Fruit fly (Drosophila melanogaster) whole organism, embryonic: ENCODE data around the gene nbs.
A peak's percentile ranks its signal among the peaks of the same experiment; 100 is the strongest.

Source experiments
- Atf6 ChIP-seq: fragments of 200-800 bp; sonication (Bioruptor generic); IDR thresholded peaks from 2 replicates; pipeline ENCODE4 v1.3.6; 2022; ENCODE audit warnings: missing biosample characterization, missing genetic modification characterization
- C15 ChIP-seq: fragments of 200-800 bp; sonication (Bioruptor generic); IDR thresholded peaks from 3 replicates; pipeline ENCODE4 v1.3.6; 2022; ENCODE audit warnings: missing biosample characterization, missing genetic modification characterization
- CG10431 ChIP-seq: fragments of 200-800 bp; sonication (Bioruptor generic); optimal IDR thresholded peaks from 3 replicates; lab custom pipeline; 2018; ENCODE audit warnings: missing biosample characterization, mild to moderate bottlenecking, missing genetic modification characterization
- CG11504 ChIP-seq: fragments of 200-800 bp; sonication (Bioruptor generic); optimal IDR thresholded peaks from 3 replicates; lab custom pipeline; 2019; ENCODE audit warnings: missing biosample characterization, mild to moderate bottlenecking, missing genetic modification characterization, moderate library complexity
- CG12071 ChIP-seq: fragments of 200-800 bp; sonication (Bioruptor generic); optimal IDR thresholded peaks from 3 replicates; lab custom pipeline; 2018; ENCODE audit warnings: missing biosample characterization, mild to moderate bottlenecking, missing genetic modification characterization
- CG13894 ChIP-seq: fragments of 200-800 bp; sonication (Bioruptor generic); optimal IDR thresholded peaks from 3 replicates; lab custom pipeline; 2018; ENCODE audit warnings: missing biosample characterization, mild to moderate bottlenecking, missing genetic modification characterization, moderate library complexity
- CG14050 ChIP-seq: fragments of 200-800 bp; sonication (Bioruptor generic); IDR thresholded peaks from 3 replicates; pipeline ENCODE4 v1.3.6; 2022; ENCODE audit warnings: missing biosample characterization, missing genetic modification characterization
- CG1603 ChIP-seq: fragments of 200-800 bp; sonication (Bioruptor generic); optimal IDR thresholded peaks from 2 replicates; lab custom pipeline; 2019; ENCODE audit warnings: missing biosample characterization, mild to moderate bottlenecking, missing genetic modification characterization, moderate library complexity
- CG16779 ChIP-seq: fragments of 200-800 bp; sonication (Bioruptor generic); IDR thresholded peaks from 2 replicates; pipeline ENCODE4 v1.3.6; 2022; ENCODE audit warnings: missing biosample characterization, missing genetic modification characterization
- CG17328 ChIP-seq: fragments of 200-800 bp; sonication (Bioruptor generic); IDR thresholded peaks from 2 replicates; pipeline ENCODE4 v1.3.6; 2022; ENCODE audit warnings: missing biosample characterization, missing genetic modification characterization
- CG2129 ChIP-seq: fragments of 200-800 bp; sonication (Bioruptor generic); IDR thresholded peaks from 2 replicates; pipeline ENCODE4 v1.3.6; 2022; ENCODE audit warnings: missing biosample characterization, missing genetic modification characterization; ENCODE audit not compliant: partially characterized antibody
- CG31224 ChIP-seq: fragments of 200-800 bp; sonication (Bioruptor generic); IDR thresholded peaks from 2 replicates; pipeline ENCODE4 v1.3.6; 2022; ENCODE audit warnings: missing biosample characterization, missing genetic modification characterization
- CG33557 ChIP-seq: fragments of 200-800 bp; sonication (Bioruptor generic); optimal IDR thresholded peaks from 2 replicates; lab custom pipeline; 2019; ENCODE audit warnings: missing biosample characterization, mild to moderate bottlenecking, missing genetic modification characterization, moderate library complexity
- CG34224 ChIP-seq: fragments of 200-800 bp; sonication (Bioruptor generic); IDR thresholded peaks from 3 replicates; pipeline ENCODE4 v1.3.6; 2022; ENCODE audit warnings: missing biosample characterization, missing genetic modification characterization; ENCODE audit not compliant: partially characterized antibody
- CG34422 ChIP-seq: fragments of 200-800 bp; sonication (Bioruptor generic); IDR thresholded peaks from 3 replicates; pipeline ENCODE4 v1.3.6; 2022; ENCODE audit warnings: missing biosample characterization, missing genetic modification characterization
- CG5180 ChIP-seq: fragments of 200-800 bp; sonication (Bioruptor generic); optimal IDR thresholded peaks from 3 replicates; lab custom pipeline; 2017; ENCODE audit warnings: missing biosample characterization, missing genetic modification characterization, mild to moderate bottlenecking, moderate library complexity, missing genetic modification reagents
- CG6254 ChIP-seq: fragments of 200-800 bp; sonication (Bioruptor generic); optimal IDR thresholded peaks from 3 replicates; lab custom pipeline; 2017; ENCODE audit warnings: mild to moderate bottlenecking, missing biosample characterization, missing genetic modification reagents, missing genetic modification characterization
- CG6791 ChIP-seq: fragments of 200-800 bp; sonication (Bioruptor generic); IDR thresholded peaks from 3 replicates; pipeline ENCODE4 v1.3.6; 2022; ENCODE audit warnings: missing biosample characterization, missing genetic modification characterization; ENCODE audit not compliant: partially characterized antibody
- CG8290 ChIP-seq, 3 experiments: fragments of 200-800 bp; sonication (Bioruptor generic); optimal IDR thresholded peaks; 2 replicates each; lab custom pipeline; 2016 to 2019; ENCODE audit warnings: missing biosample characterization in 3 of 3, missing genetic modification characterization in 3 of 3, mild to moderate bottlenecking in 2 of 3, moderate library complexity in 1 of 3
- CG8478 ChIP-seq: fragments of >200 bp; optimal IDR thresholded peaks from 2 replicates; lab custom pipeline; 2018
- CG9817 ChIP-seq: fragments of 200-800 bp; sonication (Bioruptor generic); optimal IDR thresholded peaks from 2 replicates; lab custom pipeline; 2018; ENCODE audit warnings: missing biosample characterization, mild to moderate bottlenecking, missing genetic modification characterization, moderate library complexity
- CHES-1-like ChIP-seq: fragments of 200-800 bp; sonication (Bioruptor generic); optimal IDR thresholded peaks from 2 replicates; lab custom pipeline; 2016; ENCODE audit warnings: missing biosample characterization, missing genetic modification characterization
- D ChIP-seq, 2 experiments: fragments of 200-800 bp in 1 of 2; fragments of >200 bp in 1 of 2; sonication (Bioruptor generic) in 1 of 2; optimal IDR thresholded peaks; 2 replicates in 1 of 2; 3 replicates in 1 of 2; lab custom pipeline; 2017; ENCODE audit warnings: mild to moderate bottlenecking in 1 of 2, missing biosample characterization in 1 of 2, missing genetic modification characterization in 1 of 2, missing genetic modification reagents in 1 of 2
- Dfd ChIP-seq, 2 experiments: fragments of >200 bp; optimal IDR thresholded peaks; 2 replicates each; lab custom pipeline; 2017; ENCODE audit warnings: missing biosample characterization in 2 of 2, missing genetic modification characterization in 2 of 2
- Eip74EF ChIP-seq, 2 experiments: fragments of 200-800 bp in 1 of 2; fragments of >200 bp in 1 of 2; sonication (Bioruptor generic) in 1 of 2; optimal IDR thresholded peaks; 2 replicates each; lab custom pipeline; 2017 to 2019; ENCODE audit warnings: missing biosample characterization in 2 of 2, missing genetic modification characterization in 2 of 2, mild to moderate bottlenecking in 1 of 2, moderate library complexity in 1 of 2
- Elba2 ChIP-seq: fragments of 200-800 bp; sonication (Bioruptor generic); optimal IDR thresholded peaks from 3 replicates; lab custom pipeline; 2016; ENCODE audit warnings: missing biosample characterization, missing genetic modification characterization
- Mrtf ChIP-seq: fragments of 200-800 bp; sonication (Bioruptor generic); IDR thresholded peaks from 3 replicates; pipeline ENCODE4 v1.3.6; 2022; ENCODE audit warnings: missing biosample characterization, missing genetic modification characterization
- NC2α ChIP-seq: fragments of 200-800 bp; sonication (Bioruptor generic); optimal IDR thresholded peaks from 2 replicates; lab custom pipeline; 2016; ENCODE audit warnings: missing biosample characterization, missing genetic modification characterization
- TFAM ChIP-seq: fragments of 200-800 bp; sonication (Bioruptor generic); optimal IDR thresholded peaks from 2 replicates; lab custom pipeline; 2017; ENCODE audit warnings: missing biosample characterization, missing genetic modification characterization, inconsistent platforms
- bab2 ChIP-seq: fragments of 200-800 bp; sonication (Bioruptor generic); optimal IDR thresholded peaks from 2 replicates; lab custom pipeline; 2016; ENCODE audit warnings: missing biosample characterization, missing genetic modification characterization
- crp ChIP-seq, 2 experiments: fragments of 200-800 bp; sonication (Bioruptor generic); optimal IDR thresholded peaks; 2 replicates in 1 of 2; 3 replicates in 1 of 2; lab custom pipeline; 2017; ENCODE audit warnings: missing biosample characterization in 2 of 2, missing genetic modification characterization in 2 of 2, mild to moderate bottlenecking in 1 of 2, moderate library complexity in 1 of 2
- dysf ChIP-seq: fragments of 200-800 bp; sonication (Bioruptor generic); IDR thresholded peaks from 3 replicates; pipeline ENCODE4 v1.3.6; 2022; ENCODE audit warnings: missing biosample characterization, missing genetic modification characterization
- ems ChIP-seq: fragments of 200-800 bp; sonication (Bioruptor generic); optimal IDR thresholded peaks from 3 replicates; lab custom pipeline; 2016; ENCODE audit warnings: missing biosample characterization, missing genetic modification characterization
- gce ChIP-seq: fragments of 200-800 bp; sonication (Bioruptor generic); IDR thresholded peaks from 3 replicates; pipeline ENCODE4 v1.3.6; 2022; ENCODE audit warnings: missing biosample characterization, missing genetic modification characterization
- hb ChIP-seq: fragments of 200-800 bp; sonication (Bioruptor generic); IDR thresholded peaks from 3 replicates; pipeline ENCODE4 v1.3.6; 2022; ENCODE audit warnings: missing biosample characterization, missing genetic modification characterization; ENCODE audit not compliant: partially characterized antibody
- her ChIP-seq: fragments of 200-800 bp; sonication (Bioruptor generic); optimal IDR thresholded peaks from 2 replicates; lab custom pipeline; 2016; ENCODE audit warnings: missing biosample characterization, missing genetic modification characterization
- kni ChIP-seq: fragments of 200-800 bp; sonication (Bioruptor generic); optimal IDR thresholded peaks from 3 replicates; lab custom pipeline; 2017; ENCODE audit warnings: mild to moderate bottlenecking, missing biosample characterization, missing genetic modification reagents, missing genetic modification characterization
- lilli ChIP-seq: fragments of 200-800 bp; sonication (Bioruptor generic); optimal IDR thresholded peaks from 3 replicates; lab custom pipeline; 2016; ENCODE audit warnings: missing biosample characterization, missing genetic modification characterization
- mld ChIP-seq: fragments of 200-800 bp; sonication (Bioruptor generic); IDR thresholded peaks from 3 replicates; pipeline ENCODE4 v1.3.6; 2022; ENCODE audit warnings: missing biosample characterization, missing genetic modification characterization; ENCODE audit not compliant: partially characterized antibody
- nerfin-1 ChIP-seq: fragments of 200-800 bp; sonication (Bioruptor generic); optimal IDR thresholded peaks from 3 replicates; lab custom pipeline; 2019; ENCODE audit warnings: missing biosample characterization, mild to moderate bottlenecking, missing genetic modification characterization, moderate library complexity
- nmo ChIP-seq: fragments of 200-800 bp; sonication (Bioruptor generic); optimal IDR thresholded peaks from 2 replicates; lab custom pipeline; 2018; ENCODE audit warnings: missing biosample characterization, mild to moderate bottlenecking, missing genetic modification characterization, moderate library complexity
- nom ChIP-seq: fragments of 200-800 bp; sonication (Bioruptor generic); optimal IDR thresholded peaks from 2 replicates; lab custom pipeline; 2017; ENCODE audit warnings: missing biosample characterization, missing genetic modification characterization, mild to moderate bottlenecking, moderate library complexity, missing genetic modification reagents
- pb ChIP-seq: fragments of 200-800 bp; sonication (Bioruptor generic); optimal IDR thresholded peaks from 3 replicates; lab custom pipeline; 2016; ENCODE audit warnings: missing biosample characterization, missing genetic modification characterization
- sug ChIP-seq: fragments of 200-800 bp; optimal IDR thresholded peaks from 2 replicates; lab custom pipeline; 2019; ENCODE audit warnings: missing biosample characterization, mild to moderate bottlenecking, missing genetic modification characterization, moderate library complexity
- tll ChIP-seq, 2 experiments: fragments of 200-800 bp in 1 of 2; fragments of >200 bp in 1 of 2; sonication (Bioruptor generic) in 1 of 2; optimal IDR thresholded peaks; 2 replicates each; lab custom pipeline; 2017 to 2019; ENCODE audit warnings: missing biosample characterization in 2 of 2, missing genetic modification characterization in 2 of 2, mild to moderate bottlenecking in 1 of 2, moderate library complexity in 1 of 2
- trh ChIP-seq: fragments of 200-800 bp; sonication (Bioruptor generic); optimal IDR thresholded peaks from 2 replicates; lab custom pipeline; 2016; ENCODE audit warnings: missing biosample characterization, missing genetic modification characterization
- zfh2 ChIP-seq: fragments of 200-800 bp; sonication (Bioruptor generic); optimal IDR thresholded peaks from 2 replicates; lab custom pipeline; 2016; ENCODE audit warnings: missing biosample characterization, missing genetic modification characterization

The nbs gene

dm6 chr3L:9692892-9693551 lies 30.0 kb downstream of the nbs start (continued):
- peak; percentile 91 for TF ChIP-seq nerfin-1 (tag; lab: Kevin White, UChicago)
- TF ChIP-seq zfh2: peak; percentile 97
- peak; percentile 87 for TF ChIP-seq Mrtf (GFP tag; lab: Robert Waterston, UW)
- no peak for TF ChIP-seq hb
- TF ChIP-seq CG10431 (GFP tag; lab: Kevin White, UChicago): peak; percentile 84
- no peak for TF ChIP-seq Dfd (GFP tag; optimal IDR thresholded peaks at IDR 0.05; lab: Kevin White, UChicago)
- peak; percentile 83 for TF ChIP-seq CG17328 (GFP tag; lab: Robert Waterston, UW)
- TF ChIP-seq her (GFP tag; lab: Kevin White, UChicago): peak; percentile 94
- TF ChIP-seq CHES-1-like (GFP tag; lab: Kevin White, UChicago): peak; percentile 97
- TF ChIP-seq CG12071: peak; percentile 81
- TF ChIP-seq CG6254 (GFP tag; lab: Kevin White, UChicago): peak; percentile 83
- peak; percentile 94 for TF ChIP-seq Atf6 (GFP tag; lab: Robert Waterston, UW)
- TF ChIP-seq nom (GFP tag; lab: Kevin White, UChicago): peak; percentile 72
- peak; percentile 85 for TF ChIP-seq TFAM (GFP tag; lab: Kevin White, UChicago)
- TF ChIP-seq mld (GFP tag; lab: Robert Waterston, UW): no peak
- no peak for TF ChIP-seq CG34224 (GFP tag; lab: Robert Waterston, UW)
- peak; percentile 92 for TF ChIP-seq CG9817 (tag; lab: Kevin White, UChicago)
- TF ChIP-seq gce (GFP tag; lab: Robert Waterston, UW): peak; percentile 72; the same call in 2 of the 3 replicates
- peak; percentile 75; the same call in 1 of the 3 replicates for TF ChIP-seq CG34422 (GFP tag; lab: Robert Waterston, UW)
- peak; percentile 97 for TF ChIP-seq bab2
- TF ChIP-seq NC2α (GFP tag; lab: Kevin White, UChicago): peak; percentile 93
- TF ChIP-seq tll (GFP tag; optimal IDR thresholded peaks at IDR 0.05; lab: Kevin White, UChicago): peak; percentile 19 to 34
- TF ChIP-seq CG13894 (tag; lab: Kevin White, UChicago): peak; percentile 82
- peak; percentile 99 for TF ChIP-seq nmo
- peak; percentile 90 for TF ChIP-seq kni (GFP tag; lab: Kevin White, UChicago)
- peak; percentile 86 for TF ChIP-seq CG1603 (tag; lab: Kevin White, UChicago)
- TF ChIP-seq lilli: peak; percentile 97
- peak; percentile 89 for TF ChIP-seq CG5180 (GFP tag; lab: Kevin White, UChicago)
- TF ChIP-seq CG6791 (GFP tag; lab: Robert Waterston, UW): no peak
- peak; percentile 59; the same call in 1 of the 2 replicates for TF ChIP-seq CG16779
- peak; percentile 89 for TF ChIP-seq trh (GFP tag; lab: Kevin White, UChicago)
- peak; percentile 96 for TF ChIP-seq dysf (GFP tag; lab: Robert Waterston, UW)
- peak in 1 of 2 experiments; percentile 66 for TF ChIP-seq crp (GFP tag; optimal IDR thresholded peaks at IDR 0.05; lab: Kevin White, UChicago)
- peak; percentile 96 for TF ChIP-seq CG11504
- no peak for TF ChIP-seq Elba2 (GFP tag; lab: Kevin White, UChicago)
- peak; percentile 81 for TF ChIP-seq CG31224
- peak; percentile 69; the same call in 1 of the 3 replicates for TF ChIP-seq C15 (GFP tag; lab: Robert Waterston, UW)
- no peak for TF ChIP-seq CG8478
- peak; percentile 64 for TF ChIP-seq sug (tag; lab: Kevin White, UChicago)
- peak; percentile 95 for TF ChIP-seq CG8290 (GFP tag; optimal IDR thresholded peaks at IDR 0.05; lab: Kevin White, UChicago)
- TF ChIP-seq CG8290 (tag; optimal IDR thresholded peaks at IDR 0.05; lab: Kevin White, UChicago): peak; percentile 58 to 88
- no peak for TF ChIP-seq CG2129 (GFP tag; lab: Robert Waterston, UW)
- peak in 1 of 2 experiments; percentile 95 for TF ChIP-seq Eip74EF (GFP tag; optimal IDR thresholded peaks at IDR 0.05; lab: Kevin White, UChicago)
- TF ChIP-seq pb (GFP tag; lab: Kevin White, UChicago): peak; percentile 96
- TF ChIP-seq ems: peak; percentile 96
- no peak for TF ChIP-seq D (optimal IDR thresholded peaks at IDR 0.05; lab: Kevin White, UChicago)
- peak; percentile 97 for TF ChIP-seq D (GFP tag; optimal IDR thresholded peaks at IDR 0.05; lab: Kevin White, UChicago)
- peak; percentile 72 for TF ChIP-seq CG14050 (GFP tag; lab: Robert Waterston, UW)
- TF ChIP-seq CG33557 (GFP tag; lab: Kevin White, UChicago): peak; percentile 91
